Worm (Caenorhabditis elegans) whole organism, dauer: ENCODE measurements around the gene F40G9.9.

ENCODE experiments used
- unc-62 ChIP-seq: sonication (generic microtip); optimal IDR thresholded peaks from 2 replicates; lab custom pipeline; 2017; ENCODE audit warnings: missing biosample characterization, missing genetic modification reagents, missing genetic modification characterization

F40G9.9 gene

DNA sequence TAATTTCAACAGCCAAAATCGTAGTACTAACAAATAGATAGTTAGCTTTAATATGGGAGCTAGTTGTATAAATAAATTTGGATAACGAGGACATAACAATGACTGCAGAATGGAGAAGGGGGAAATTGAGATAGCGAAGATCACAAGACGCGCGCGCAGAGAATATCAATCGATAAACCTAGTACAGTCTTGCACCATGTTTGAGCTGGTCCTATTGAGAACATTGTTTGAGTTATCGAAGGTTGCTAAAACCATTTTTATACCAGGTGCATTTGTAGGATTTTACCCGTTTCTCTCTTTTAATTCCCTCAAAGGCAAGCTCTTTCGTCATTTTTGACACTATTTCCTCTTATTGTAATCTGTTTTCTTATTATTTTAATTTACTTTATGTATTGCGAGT lies at the start of gene F40G9.9, which contains the start of gene F40G9.12:
F40G9.9 (minus strand) TSS at position 101 of the 400 bp plus-strand sequence.
F40G9.12 (plus strand) TSS at position 231 of the 400 bp plus-strand sequence.
- TF ChIP-seq unc-62: no peak

DNA sequence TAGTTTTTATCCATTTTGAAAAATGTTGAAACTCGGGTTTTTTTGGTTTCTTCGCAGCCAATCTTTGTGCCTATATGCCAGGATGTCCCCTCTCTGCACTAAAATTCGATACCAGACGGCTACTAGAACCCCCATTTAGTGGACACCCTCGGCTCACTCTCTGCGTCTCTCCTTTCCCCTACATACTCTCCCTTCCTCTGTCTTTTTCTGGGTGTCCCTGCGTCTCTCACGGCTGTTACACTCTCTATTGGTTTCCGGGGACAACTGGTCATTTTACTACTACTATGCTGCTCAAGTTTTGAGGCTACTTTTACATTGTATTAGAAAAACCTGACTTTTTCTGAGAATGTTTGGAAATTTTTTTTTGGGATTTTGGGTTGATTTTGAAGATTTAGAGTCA lies 48.9 kb upstream of the F40G9.9 start:
- no peak for TF ChIP-seq unc-62

DNA sequence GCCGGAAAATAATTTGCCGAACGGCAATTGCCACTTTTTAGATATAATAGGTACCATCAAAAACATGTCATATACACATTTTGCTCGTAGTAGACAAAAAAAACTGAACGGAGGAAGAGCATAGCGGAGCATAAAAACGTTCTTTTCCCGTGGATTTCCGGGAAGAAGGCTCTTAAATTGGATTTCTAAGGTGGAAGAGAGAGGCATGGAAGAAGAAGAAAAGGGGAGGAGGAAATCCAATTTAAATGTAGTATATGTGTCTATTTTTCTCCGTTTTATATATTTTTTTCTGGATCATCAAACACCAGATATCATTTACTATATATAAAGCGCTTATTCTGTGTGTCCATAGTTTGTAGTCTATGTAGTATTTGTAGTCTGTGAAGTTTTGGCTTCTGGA lies 39.9 kb upstream of the F40G9.9 start:
- TF ChIP-seq unc-62: no peak

DNA sequence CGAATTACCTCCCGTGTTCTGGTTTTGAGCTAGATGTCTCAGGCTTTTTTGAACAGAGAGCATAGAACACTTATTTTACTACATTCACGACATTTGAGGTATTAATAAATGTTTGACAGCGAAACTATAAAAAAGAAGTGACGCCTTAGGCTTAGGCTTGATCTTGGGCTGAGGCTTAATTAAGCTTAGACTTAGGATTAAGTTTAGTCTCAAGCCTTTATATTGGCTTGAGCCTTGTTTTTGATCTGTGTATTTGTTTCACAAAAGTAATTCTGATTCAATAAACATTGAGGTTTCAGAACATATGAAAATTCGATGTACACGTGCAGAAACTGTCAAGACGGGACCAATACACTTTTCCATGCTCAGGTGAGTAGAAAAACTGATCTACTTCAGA lies 38.2 kb upstream of the F40G9.9 start, which contains the start of gene klp-20:
klp-20 (plus strand) TSS at position 298 of the 397 bp plus-strand sequence.
- no peak for TF ChIP-seq unc-62

DNA sequence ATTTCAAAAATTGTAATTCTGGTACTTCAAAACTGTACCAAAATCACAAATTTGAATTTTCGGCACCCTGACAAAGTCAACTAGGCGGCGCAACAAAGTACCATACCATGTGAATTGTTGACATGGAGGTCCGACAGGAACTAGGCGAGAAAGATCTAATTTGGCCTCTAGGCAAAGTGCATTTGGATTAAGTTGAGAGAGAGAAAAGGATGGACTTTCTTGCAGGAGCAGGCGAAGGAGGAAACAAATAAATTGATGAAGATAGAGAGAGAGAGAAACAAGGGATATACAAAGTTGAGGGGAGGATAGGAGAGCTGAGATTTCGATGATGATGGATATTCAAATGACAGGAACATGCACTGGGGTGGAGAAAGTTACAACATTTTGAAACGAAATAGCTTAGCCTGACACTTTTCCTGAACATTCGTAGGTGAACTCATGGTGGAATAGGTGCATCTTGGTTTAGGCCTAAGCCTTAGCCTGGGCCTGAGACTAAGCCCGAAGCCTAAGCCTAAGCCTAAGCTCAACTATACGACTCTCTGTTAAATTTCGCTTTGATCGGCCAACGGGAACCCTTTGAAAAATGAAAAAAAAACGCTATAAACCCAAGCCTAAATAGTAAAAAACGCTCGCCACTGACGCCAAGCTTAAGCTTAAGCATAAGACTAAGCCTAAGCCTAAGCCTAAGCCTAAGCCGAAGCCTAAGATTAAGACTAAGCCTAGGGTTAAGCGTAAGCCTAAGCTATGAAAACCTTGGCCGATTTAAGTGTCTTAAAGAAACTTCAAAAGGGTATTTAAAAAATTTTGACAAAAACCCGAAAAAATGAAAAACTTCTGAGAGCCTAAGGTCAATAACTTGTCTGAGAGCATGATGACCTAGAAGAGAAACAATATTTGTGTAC lies 37.5 kb upstream of the F40G9.9 start:
- TF ChIP-seq unc-62: no peak

DNA sequence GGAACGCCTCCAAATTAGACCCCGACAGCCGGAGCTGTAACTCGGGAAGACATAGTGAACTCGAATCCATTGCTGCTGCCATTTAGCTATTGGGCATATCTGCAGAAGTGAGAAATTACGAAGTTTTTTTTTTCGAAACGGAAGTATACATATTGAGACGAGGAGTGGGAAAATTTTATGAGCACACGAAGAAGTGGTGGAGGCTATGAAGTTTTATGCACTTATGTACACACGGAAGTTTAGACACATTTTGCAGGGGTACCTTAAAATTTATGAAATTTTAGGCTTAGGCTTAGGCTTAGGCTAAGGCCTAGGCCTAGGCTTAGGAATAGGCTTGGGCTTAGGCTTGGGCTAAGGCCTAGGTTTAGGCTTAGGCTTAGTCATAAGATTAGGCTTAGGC lies 35.5 kb upstream of the F40G9.9 start, which contains the start of gene W10C4.1:
W10C4.1 (minus strand) TSS at position 101 of the 400 bp plus-strand sequence.
- TF ChIP-seq unc-62: no peak

DNA sequence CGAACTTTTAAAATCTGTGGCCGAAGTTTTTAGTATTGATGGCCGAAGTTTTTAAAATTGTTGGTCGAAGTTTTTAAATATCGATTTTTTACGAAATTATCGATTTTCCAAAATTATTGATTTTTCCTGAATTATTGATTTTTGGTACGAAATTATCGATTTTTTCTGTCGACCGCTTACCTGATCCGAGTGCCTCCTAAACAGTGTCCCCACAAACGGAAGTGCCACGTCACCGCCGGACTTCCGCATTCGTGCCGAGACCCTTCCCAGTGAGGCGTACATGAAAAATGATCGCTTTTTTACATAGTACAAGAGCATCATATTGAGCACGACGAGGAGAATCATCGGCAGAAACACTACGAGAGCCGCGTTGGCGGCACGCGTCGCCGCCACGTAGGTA lies 32.4 kb upstream of the F40G9.9 start:
- no peak for TF ChIP-seq unc-62

DNA sequence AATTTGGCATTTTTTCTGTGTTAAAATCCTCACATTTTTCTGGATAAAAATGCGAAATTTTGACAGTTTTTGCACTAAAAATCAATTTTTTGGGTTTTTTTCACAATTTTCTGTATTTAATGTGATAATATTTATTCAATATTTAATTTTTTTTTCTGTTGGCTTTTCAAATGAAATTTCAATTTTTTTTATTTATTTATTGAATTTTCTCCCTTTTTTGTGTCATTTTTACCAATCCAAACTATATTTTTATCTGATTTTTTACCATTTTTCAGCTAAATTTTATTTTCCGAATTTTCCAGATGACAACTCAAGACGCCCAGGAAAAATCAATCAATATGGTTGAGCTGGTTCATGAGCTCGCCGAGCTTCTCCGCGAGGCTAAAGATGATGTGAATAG lies 22.6 kb upstream of the F40G9.9 start, which contains the start of gene F40G9.17:
F40G9.17 (plus strand) TSS at position 301 of the 400 bp plus-strand sequence.
- no peak for TF ChIP-seq unc-62

DNA sequence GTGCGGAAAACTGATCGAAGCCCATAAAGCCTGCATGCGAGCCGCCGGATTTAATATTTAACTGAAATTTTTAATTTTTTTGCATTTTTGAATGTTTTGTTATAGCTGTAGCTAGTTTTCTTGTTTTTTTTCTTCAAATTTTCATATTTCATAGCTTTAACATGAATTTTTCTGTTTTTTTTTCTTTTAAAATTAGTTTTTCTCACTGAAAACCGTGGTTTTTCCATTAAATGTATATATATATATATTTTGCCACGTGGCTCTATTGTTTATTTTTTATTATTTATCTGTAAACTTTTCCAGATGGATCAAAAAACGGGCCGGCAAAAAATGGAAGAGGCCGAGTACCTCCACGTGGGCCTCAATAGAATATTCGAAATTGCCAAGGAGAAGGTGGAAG lies 20.3 kb upstream of the F40G9.9 start, which contains the start of gene sec-20:
sec-20 (plus strand) TSS at position 301 of the 400 bp plus-strand sequence.
- no peak for TF ChIP-seq unc-62

DNA sequence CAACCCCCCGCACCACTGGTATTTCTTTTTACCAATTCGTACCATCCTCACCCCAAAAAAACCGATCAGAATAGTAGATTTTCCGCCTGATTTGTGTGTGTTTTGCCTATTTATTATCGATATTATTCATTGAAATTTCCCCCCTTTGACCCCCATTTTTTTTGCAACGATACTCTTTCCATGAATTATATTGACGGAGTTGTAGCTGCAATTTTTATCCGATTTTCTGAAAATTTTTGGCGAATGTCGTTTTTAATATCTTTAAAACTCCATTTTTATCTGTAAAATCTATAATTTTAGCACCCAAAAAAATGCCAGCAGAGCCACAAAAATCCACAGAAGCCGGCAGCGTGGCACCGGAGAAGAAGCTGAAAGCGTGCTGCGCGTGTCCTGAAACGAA lies 19.2 kb upstream of the F40G9.9 start, which contains the start of gene cox-17:
cox-17 (plus strand) TSS at position 301 of the 400 bp plus-strand sequence.
- TF ChIP-seq unc-62: no peak

DNA sequence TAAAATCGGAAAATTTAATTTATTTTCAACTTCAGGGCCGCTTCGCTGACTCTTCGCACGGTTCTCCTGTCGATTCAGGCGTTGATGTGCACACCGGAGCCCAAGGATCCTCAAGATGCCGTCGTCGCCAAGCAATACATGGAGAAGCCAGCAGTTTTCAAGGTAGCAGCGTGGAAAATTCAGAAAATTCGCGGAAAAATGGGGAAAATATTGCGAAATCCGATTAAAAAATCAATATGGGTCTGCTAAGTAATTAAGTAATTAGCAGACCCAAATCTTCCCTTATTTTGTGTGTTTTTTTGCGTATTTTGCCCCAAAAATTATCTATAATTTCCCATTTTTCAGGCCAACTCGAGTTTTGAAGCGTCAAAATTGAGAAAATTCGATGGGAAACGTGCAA lies 17.8 kb upstream of the F40G9.9 start:
- TF ChIP-seq unc-62: no peak

DNA sequence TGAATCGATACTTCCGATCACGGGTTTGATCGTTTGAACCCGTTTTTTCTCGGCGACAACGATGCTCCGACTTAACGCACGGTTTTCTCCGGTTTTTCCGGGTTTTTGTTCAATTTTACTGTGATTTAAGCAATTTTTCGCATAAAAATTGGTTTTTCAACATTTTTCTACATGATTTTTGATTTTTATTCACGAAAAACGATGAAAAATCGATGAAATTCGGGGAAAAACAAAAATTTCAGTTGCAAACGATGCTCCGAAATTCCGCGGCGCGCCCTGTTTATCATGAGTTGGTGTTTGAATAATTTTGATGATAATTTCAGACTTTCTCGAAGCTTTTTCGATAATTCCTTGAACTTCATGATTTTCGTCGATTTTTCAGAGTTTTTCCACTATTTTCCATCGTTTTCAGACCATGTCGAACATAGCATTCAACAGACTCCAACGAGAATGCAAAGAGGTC lies 16.9 kb upstream of the F40G9.9 start, which contains the start of gene ubc-20:
ubc-20 (plus strand) TSS at position 413 of the 463 bp plus-strand sequence.
- TF ChIP-seq unc-62: no peak

DNA sequence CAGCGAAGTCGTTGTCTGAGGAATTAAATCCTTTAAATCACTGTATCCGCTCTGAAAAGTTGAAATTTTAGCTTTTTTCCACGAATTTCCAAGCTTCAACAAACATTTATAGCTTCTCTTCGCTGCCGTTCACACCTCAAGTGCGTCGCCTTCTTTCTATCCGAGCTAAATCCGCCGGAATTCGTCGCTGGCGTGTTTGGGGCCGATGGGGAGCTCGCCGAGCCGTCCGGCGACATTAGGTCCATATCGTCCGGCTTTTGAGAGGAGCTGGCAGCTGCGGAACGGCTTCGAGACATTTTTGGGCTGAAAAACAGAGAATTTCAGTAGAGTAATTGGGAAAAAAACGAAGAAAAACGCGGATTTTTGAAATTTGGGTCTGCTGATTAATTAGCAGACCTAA lies 16.3 kb upstream of the F40G9.9 start, which contains the start of gene mxl-2:
mxl-2 (minus strand) TSS at position 303 of the 400 bp plus-strand sequence.
- TF ChIP-seq unc-62: no peak

DNA sequence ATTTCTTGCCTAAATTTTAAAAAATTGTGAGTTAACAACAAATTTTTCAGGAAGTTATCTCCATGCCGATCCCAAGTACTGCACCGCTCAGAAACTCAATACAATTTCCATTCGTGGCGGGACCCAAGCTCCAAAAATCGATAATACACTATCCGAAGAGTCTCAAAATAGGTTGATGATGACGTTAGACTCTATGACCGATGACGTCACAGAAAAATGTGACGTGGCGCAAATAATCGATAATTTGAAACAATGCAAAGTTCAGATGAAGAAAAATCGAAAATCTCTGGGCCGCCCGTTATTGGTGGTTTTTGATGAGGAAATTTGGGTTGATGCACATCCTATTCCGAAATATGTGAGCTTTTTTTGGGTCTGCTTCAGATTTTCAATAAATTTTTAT lies 12.8 kb upstream of the F40G9.9 start:
- TF ChIP-seq unc-62: no peak

DNA sequence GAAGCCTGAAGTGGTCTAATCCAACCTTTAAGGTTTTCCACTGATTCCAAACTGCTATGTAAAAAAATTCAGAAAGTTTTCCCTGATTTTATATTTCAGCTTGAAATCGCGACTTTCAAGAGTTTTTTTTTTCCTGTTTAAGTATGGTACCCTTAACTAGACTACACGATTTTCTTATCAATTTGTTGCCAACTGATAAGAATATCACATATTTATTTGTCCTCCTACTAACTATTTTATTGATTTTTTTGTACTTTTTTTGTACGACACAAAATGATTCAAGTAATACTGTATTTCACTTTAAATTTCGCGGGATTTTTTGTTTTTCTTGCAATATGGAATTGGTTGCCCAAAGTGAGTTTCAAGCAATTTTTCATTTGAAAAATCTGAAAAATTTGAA lies 11.6 kb upstream of the F40G9.9 start:
- TF ChIP-seq unc-62: no peak

DNA sequence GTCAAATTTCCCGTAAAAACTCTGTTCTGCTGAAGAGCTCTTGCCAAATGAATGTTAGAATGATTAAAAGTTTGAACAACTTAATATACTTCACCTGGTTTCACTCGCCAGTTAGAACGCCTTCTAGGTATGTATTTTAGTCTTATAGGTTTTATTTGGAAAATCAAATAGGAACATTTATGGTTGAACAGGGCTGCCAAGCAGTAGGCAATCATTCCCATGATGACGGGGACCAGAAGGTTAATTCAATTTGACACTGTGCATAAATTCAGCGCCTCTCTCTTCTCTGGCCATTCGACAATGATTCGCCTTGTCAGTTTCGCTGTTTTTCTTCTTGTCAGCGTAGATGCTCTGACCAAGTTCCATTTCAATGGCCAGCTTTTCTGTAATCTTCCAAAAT lies 10.6 kb upstream of the F40G9.9 start, which contains the start of gene F40G9.15:
F40G9.15 (plus strand) TSS at position 301 of the 400 bp plus-strand sequence.
- no peak for TF ChIP-seq unc-62

DNA sequence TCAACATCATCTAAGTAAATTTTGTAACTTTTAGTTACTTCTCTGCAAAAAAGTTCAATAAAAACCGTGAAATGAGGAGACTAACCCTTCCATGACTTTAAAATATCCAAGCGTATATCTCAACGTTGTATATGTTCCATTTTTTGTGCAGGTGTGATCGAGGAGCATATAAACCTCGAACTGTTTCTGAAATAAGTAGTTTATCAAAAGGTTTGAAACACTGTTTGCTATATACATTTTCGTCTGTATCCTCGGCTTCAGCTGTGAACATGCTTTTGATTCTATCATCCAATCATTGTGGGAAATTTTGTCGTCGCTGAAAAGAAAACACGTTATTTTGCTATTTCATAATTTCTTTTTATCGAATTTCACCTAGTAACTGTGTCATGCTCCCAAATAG lies 9.4 kb upstream of the F40G9.9 start, which contains the start of gene F40G9.5:
F40G9.5 (plus strand) TSS at position 301 of the 400 bp plus-strand sequence.
- TF ChIP-seq unc-62: no peak
